Worm (Caenorhabditis elegans): ENCODE results near the gene arrd-4.

- TF ChIP-seq dao-5 (tag; optimal IDR thresholded peaks at IDR 0.05) (no peak), him-1 (tag; optimal IDR thresholded peaks at IDR 0.05) (no peak), W03F9.2 (tag; optimal IDR thresholded peaks at IDR 0.05) (no peak)
These were observed 3.2 kb downstream of the arrd-4 start, which contains the start of gene arrd-5 for ce11 chrII:9834921-9835320.
